Worm (Caenorhabditis elegans) whole organism, L3 larva: ENCODE data around the gene F56H11.2.

ENCODE experiments used
- R02D3.7 ChIP-seq: fragments of 150-350 bp; optimal IDR thresholded peaks from 2 replicates; lab custom pipeline; 2014; ENCODE audit warnings: missing biosample characterization, missing genetic modification characterization
- ZK546.5 ChIP-seq: sonication (generic microtip); optimal IDR thresholded peaks from 2 replicates; lab custom pipeline; 2017; ENCODE audit warnings: missing biosample characterization, missing genetic modification characterization
- ama-1 ChIP-seq: fragments of 150-350 bp; optimal IDR thresholded peaks from 2 replicates; lab custom pipeline; 2018
- ceh-16 ChIP-seq: sonication (generic microtip); optimal IDR thresholded peaks from 2 replicates; lab custom pipeline; 2017; ENCODE audit warnings: missing biosample characterization, missing genetic modification characterization
- ceh-82 ChIP-seq: fragments of 150-350 bp; optimal IDR thresholded peaks from 2 replicates; lab custom pipeline; 2014; ENCODE audit warnings: missing biosample characterization, missing genetic modification characterization
- ceh-9 ChIP-seq: sonication (generic microtip); optimal IDR thresholded peaks from 2 replicates; lab custom pipeline; 2018; ENCODE audit warnings: missing biosample characterization, missing genetic modification characterization
- daf-12 ChIP-seq: fragments of 150-350 bp; optimal IDR thresholded peaks from 2 replicates; lab custom pipeline; 2014; ENCODE audit warnings: missing biosample characterization, missing genetic modification reagents, missing genetic modification characterization
- egl-27 ChIP-seq: sonication (generic microtip); optimal IDR thresholded peaks from 4 replicates; lab custom pipeline; 2017; ENCODE audit warnings: missing biosample characterization, missing genetic modification reagents, missing genetic modification characterization
- elt-1 ChIP-seq: fragments of 150-350 bp; optimal IDR thresholded peaks from 2 replicates; lab custom pipeline; 2014; ENCODE audit warnings: missing biosample characterization, missing genetic modification characterization
- elt-2 ChIP-seq: sonication (generic microtip); optimal IDR thresholded peaks from 2 replicates; lab custom pipeline; 2016; ENCODE audit warnings: missing genetic modification reagents, mild to moderate bottlenecking, missing genetic modification characterization, missing compliant biosample characterization
- elt-3 ChIP-seq, 3 experiments: fragments of 150-350 bp in 1 of 3; sonication (generic microtip) in 2 of 3; optimal IDR thresholded peaks; 2 replicates in 2 of 3; 4 replicates in 1 of 3; lab custom pipeline; 2014 to 2017; ENCODE audit warnings: missing biosample characterization in 3 of 3, missing genetic modification characterization in 3 of 3
- eor-1 ChIP-seq, 2 experiments: fragments of 150-350 bp; optimal IDR thresholded peaks; 2 replicates each; lab custom pipeline; 2014 to 2018; ENCODE audit warnings: missing biosample characterization in 2 of 2, missing genetic modification characterization in 2 of 2
- fkh-10 ChIP-seq: sonication (generic microtip); optimal IDR thresholded peaks from 2 replicates; lab custom pipeline; 2017; ENCODE audit warnings: missing biosample characterization, missing genetic modification reagents, missing genetic modification characterization
- hmg-11 ChIP-seq: sonication (generic microtip); optimal IDR thresholded peaks from 2 replicates; lab custom pipeline; 2016; ENCODE audit warnings: missing genetic modification characterization, missing compliant biosample characterization
- jun-1 ChIP-seq: fragments of 150-350 bp; optimal IDR thresholded peaks from 2 replicates; lab custom pipeline; 2014; ENCODE audit warnings: missing biosample characterization, missing genetic modification reagents, missing genetic modification characterization
- lin-15B ChIP-seq: fragments of 150-350 bp; optimal IDR thresholded peaks from 2 replicates; lab custom pipeline; 2014; ENCODE audit warnings: missing biosample characterization, missing genetic modification characterization
- lin-39 ChIP-seq: fragments of 150-350 bp; optimal IDR thresholded peaks from 2 replicates; lab custom pipeline; 2018; ENCODE audit warnings: missing biosample characterization, missing genetic modification reagents, missing genetic modification characterization
- lsy-12 ChIP-seq: sonication (generic microtip); optimal IDR thresholded peaks from 2 replicates; lab custom pipeline; 2016; ENCODE audit warnings: mild to moderate bottlenecking, missing genetic modification characterization, missing compliant biosample characterization
- mdl-1 ChIP-seq: fragments of 150-350 bp; optimal IDR thresholded peaks from 2 replicates; lab custom pipeline; 2014; ENCODE audit warnings: missing biosample characterization, missing genetic modification characterization
- mml-1 ChIP-seq: fragments of 150-350 bp; sonication (generic microtip); optimal IDR thresholded peaks from 3 replicates; lab custom pipeline; 2014; ENCODE audit warnings: missing biosample characterization, missing genetic modification characterization
- nfya-1 ChIP-seq: sonication (generic microtip); optimal IDR thresholded peaks from 2 replicates; lab custom pipeline; 2017; ENCODE audit warnings: missing genetic modification characterization, mild to moderate bottlenecking, missing compliant biosample characterization, antibody characterized with exemption, moderate library complexity; ENCODE audit not compliant: insufficient read depth
- nhr-11 ChIP-seq: fragments of 150-350 bp; optimal IDR thresholded peaks from 2 replicates; lab custom pipeline; 2014; ENCODE audit warnings: missing biosample characterization, missing genetic modification characterization
- nhr-12 ChIP-seq: fragments of 150-350 bp; optimal IDR thresholded peaks from 2 replicates; lab custom pipeline; 2014; ENCODE audit warnings: missing biosample characterization, missing genetic modification characterization
- nhr-25 ChIP-seq: sonication (generic microtip); optimal IDR thresholded peaks from 2 replicates; lab custom pipeline; 2017; ENCODE audit warnings: missing biosample characterization, missing genetic modification characterization
- nhr-28 ChIP-seq: fragments of 150-350 bp; optimal IDR thresholded peaks from 2 replicates; lab custom pipeline; 2014; ENCODE audit warnings: missing biosample characterization, missing genetic modification characterization
- nhr-67 ChIP-seq: fragments of 150-350 bp; optimal IDR thresholded peaks from 2 replicates; lab custom pipeline; 2014; ENCODE audit warnings: missing biosample characterization, missing genetic modification characterization
- nhr-76 ChIP-seq: fragments of 150-350 bp; sonication (generic microtip); optimal IDR thresholded peaks from 5 replicates; lab custom pipeline; 2014; ENCODE audit warnings: missing biosample characterization, missing genetic modification characterization
- pha-4 ChIP-seq: fragments of 150-350 bp; optimal IDR thresholded peaks from 2 replicates; lab custom pipeline; 2014; ENCODE audit warnings: missing biosample characterization, missing genetic modification reagents, missing genetic modification characterization
- sea-2 ChIP-seq: fragments of 150-350 bp; sonication (generic microtip); optimal IDR thresholded peaks from 4 replicates; lab custom pipeline; 2014; ENCODE audit warnings: missing biosample characterization, missing genetic modification reagents, missing genetic modification characterization
- skn-1 ChIP-seq: fragments of 150-350 bp; optimal IDR thresholded peaks from 2 replicates; lab custom pipeline; 2014; ENCODE audit warnings: missing biosample characterization, missing genetic modification characterization
- snpc-4 ChIP-seq: fragments of 150-350 bp; optimal IDR thresholded peaks from 2 replicates; lab custom pipeline; 2014; ENCODE audit warnings: missing biosample characterization, missing genetic modification characterization
- tbx-2 ChIP-seq: sonication (generic microtip); optimal IDR thresholded peaks from 2 replicates; lab custom pipeline; 2016; ENCODE audit warnings: mild to moderate bottlenecking, missing genetic modification characterization, missing compliant biosample characterization
- unc-39 ChIP-seq: sonication (generic microtip); optimal IDR thresholded peaks from 4 replicates; lab custom pipeline; 2017; ENCODE audit warnings: missing biosample characterization, missing genetic modification characterization
- unc-62 ChIP-seq: fragments of 150-350 bp; sonication (generic microtip); optimal IDR thresholded peaks from 4 replicates; lab custom pipeline; 2014; ENCODE audit warnings: missing biosample characterization, missing genetic modification reagents, missing genetic modification characterization
- zag-1 ChIP-seq: fragments of 150-350 bp; optimal IDR thresholded peaks from 2 replicates; lab custom pipeline; 2014; ENCODE audit warnings: missing biosample characterization, missing genetic modification characterization
- ztf-11 ChIP-seq: fragments of 150-350 bp; optimal IDR thresholded peaks from 2 replicates; lab custom pipeline; 2014; ENCODE audit warnings: missing biosample characterization, missing genetic modification characterization
- ztf-4 ChIP-seq: fragments of 150-350 bp; optimal IDR thresholded peaks from 2 replicates; lab custom pipeline; 2014; ENCODE audit warnings: missing biosample characterization, missing genetic modification characterization

The F56H11.2 gene

DNA sequence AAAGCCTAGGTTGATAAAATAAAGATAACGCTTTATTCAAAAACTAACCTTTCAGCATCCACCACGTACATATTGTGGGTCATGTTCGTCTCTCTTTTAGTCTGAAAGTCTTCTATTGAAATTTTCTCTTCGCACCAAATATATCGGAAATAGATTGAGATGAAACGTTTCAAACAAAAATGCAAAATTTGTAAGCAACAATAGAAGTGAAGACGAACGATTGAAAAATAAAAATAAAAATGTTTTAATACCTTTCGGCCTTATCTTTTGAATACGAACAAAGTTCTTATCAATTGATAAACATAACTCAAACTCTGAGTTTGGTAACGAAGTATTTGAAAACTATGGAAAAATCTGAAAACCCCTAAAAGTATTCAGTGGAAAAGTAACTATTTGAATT lies at the start of gene F56H11.2:
TSS of gene F56H11.2 (minus strand) at position 101 of the 400 bp plus-strand sequence.
- TF ChIP-seq nhr-28 (tag; lab: Kevin White, UChicago) (no peak), elt-2 (tag; lab: Kevin White, UChicago) (peak; percentile 14), egl-27 (tag; lab: Kevin White, UChicago) (no peak), unc-39 (tag; lab: Kevin White, UChicago) (no peak)

DNA sequence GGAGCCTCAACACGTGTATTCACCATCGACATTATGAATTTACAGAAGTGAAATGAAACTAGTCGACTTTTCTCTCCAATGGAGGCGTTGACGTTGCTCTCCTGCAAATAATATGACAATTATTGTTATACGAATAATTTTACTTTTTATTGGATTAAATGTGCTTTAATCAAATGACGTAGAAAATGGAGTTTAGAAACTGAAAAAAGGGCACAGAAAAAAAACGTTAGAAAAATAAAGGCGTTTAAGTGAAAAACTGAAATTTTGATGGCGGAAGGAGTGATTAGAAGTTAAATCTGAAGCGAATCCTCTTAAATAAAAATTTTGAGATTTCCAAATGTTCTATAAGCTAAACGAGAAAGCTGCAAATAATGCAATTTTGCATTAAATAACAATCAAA lies 47.0 kb upstream of the F56H11.2 start, which contains the start of gene npr-2:
TSS of gene npr-2 (minus strand) at position 101 of the 400 bp plus-strand sequence.
- TF ChIP-seq ceh-82, result no peak
- TF ChIP-seq eor-1 (tag; optimal IDR thresholded peaks at IDR 0.05; lab: Kevin White, UChicago), result no peak
- TF ChIP-seq lin-39 (tag; lab: Kevin White, UChicago), result no peak
- TF ChIP-seq jun-1, result no peak
- TF ChIP-seq ztf-4 (tag; lab: Kevin White, UChicago), result no peak
- TF ChIP-seq daf-12 (tag; lab: Kevin White, UChicago), result no peak
- TF ChIP-seq skn-1 (tag; lab: Kevin White, UChicago), result no peak
- no peak for TF ChIP-seq nhr-12
- no peak for TF ChIP-seq elt-3 (tag; optimal IDR thresholded peaks at IDR 0.05; lab: Kevin White, UChicago)
- TF ChIP-seq elt-1 (tag; lab: Kevin White, UChicago), result no peak
- TF ChIP-seq nhr-28 (tag; lab: Kevin White, UChicago), result no peak
- no peak for TF ChIP-seq egl-27 (tag; lab: Kevin White, UChicago)
- TF ChIP-seq unc-62 (GFP tag; lab: Kevin White, UChicago), result no peak
- no peak for TF ChIP-seq R02D3.7 (tag; lab: Kevin White, UChicago)
- no peak for TF ChIP-seq nhr-67 (tag; lab: Kevin White, UChicago)
- TF ChIP-seq tbx-2 (tag; lab: Kevin White, UChicago), result no peak
- TF ChIP-seq unc-39 (tag; lab: Kevin White, UChicago), result no peak

- TF ChIP-seq ama-1 (no peak), mml-1 (tag; lab: Kevin White, UChicago) (no peak), egl-27 (tag; lab: Kevin White, UChicago) (no peak), elt-1 (tag; lab: Kevin White, UChicago) (no peak), ceh-9 (no peak), fkh-10 (GFP tag; lab: Kevin White, UChicago) (no peak), snpc-4 (tag; lab: Kevin White, UChicago) (no peak), zag-1 (tag; lab: Kevin White, UChicago) (no peak), lin-15B (tag; lab: Kevin White, UChicago) (no peak), tbx-2 (tag; lab: Kevin White, UChicago) (no peak), nhr-76 (no peak), elt-2 (tag; lab: Kevin White, UChicago) (no peak), ceh-16 (tag; lab: Kevin White, UChicago) (no peak), nfya-1 (no peak), pha-4 (tag; lab: Kevin White, UChicago) (no peak), mdl-1 (tag; lab: Kevin White, UChicago) (no peak), sea-2 (GFP tag; lab: Kevin White, UChicago) (no peak), hmg-11 (no peak)
Measured at ce11 chrIV:9566505-9566904, 33.5 kb upstream of the F56H11.2 start, which contains the start of gene lron-14. Gene lron-14, minus strand, starts transcription at chrIV:9566605.

DNA sequence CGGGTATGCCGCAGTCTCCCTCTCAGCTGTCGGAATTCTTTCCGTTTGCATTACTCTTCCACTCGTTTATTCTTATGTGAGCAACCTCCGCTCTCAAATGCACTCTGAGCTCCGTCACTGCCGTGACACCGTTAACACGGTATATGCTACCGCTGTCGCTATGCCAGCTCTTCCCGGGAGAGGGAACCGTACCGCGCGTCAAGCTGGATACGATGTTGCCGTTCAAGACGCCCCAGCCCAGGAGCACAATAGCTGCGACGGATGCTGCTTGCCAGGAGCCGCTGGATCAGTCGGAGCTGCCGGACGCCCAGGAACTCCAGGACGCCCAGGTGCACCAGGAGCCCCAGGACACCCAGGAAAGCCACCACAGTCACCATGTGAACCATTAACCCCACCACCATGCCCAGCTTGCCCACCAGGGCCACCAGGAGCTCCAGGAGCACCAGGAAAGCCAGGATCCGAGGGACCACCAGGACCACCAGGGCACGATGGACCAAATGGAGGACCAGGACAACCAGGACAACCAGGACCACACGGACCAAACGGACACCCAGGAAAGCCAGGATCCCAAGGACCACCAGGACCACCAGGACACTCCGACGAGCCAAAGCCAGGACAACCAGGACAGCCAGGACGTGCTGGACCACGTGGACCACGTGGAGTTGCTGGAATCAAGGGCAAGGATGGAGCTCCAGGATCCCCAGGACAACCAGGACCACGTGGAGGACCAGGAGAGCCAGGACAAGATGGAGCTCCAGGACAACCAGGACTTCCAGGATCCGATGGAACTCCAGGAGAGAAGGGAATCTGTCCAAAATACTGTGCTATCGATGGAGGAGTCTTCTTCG lies 30.8 kb upstream of the F56H11.2 start:
- TF ChIP-seq nhr-12 (no peak), ZK546.5 (tag; lab: Kevin White, UChicago) (no peak), ama-1 (no peak), nhr-25 (tag; lab: Kevin White, UChicago) (no peak), pha-4 (tag; lab: Kevin White, UChicago) (no peak), snpc-4 (tag; lab: Kevin White, UChicago) (no peak), ceh-82 (no peak), egl-27 (tag; lab: Kevin White, UChicago) (no peak), lsy-12 (no peak), sea-2 (GFP tag; lab: Kevin White, UChicago) (no peak), ceh-16 (tag; lab: Kevin White, UChicago) (no peak), lin-15B (tag; lab: Kevin White, UChicago) (no peak), tbx-2 (tag; lab: Kevin White, UChicago) (no peak), nhr-11 (tag; lab: Kevin White, UChicago) (no peak), hmg-11 (no peak), ztf-11 (tag; lab: Kevin White, UChicago) (no peak)
